Worm (Caenorhabditis elegans) whole organism, late embryonic: Measurements from ENCODE around the gene Y22D7AL.4.

Experiments used
- C08G9.2 ChIP-seq: sonication (generic microtip); optimal IDR thresholded peaks from 2 replicates; lab custom pipeline; 2016; ENCODE audit warnings: mild to moderate bottlenecking, missing genetic modification characterization, moderate library complexity, missing compliant biosample characterization
- C38D4.7 ChIP-seq: fragments of 200-800 bp; sonication (Bioruptor generic); optimal IDR thresholded peaks from 2 replicates; lab custom pipeline; 2018; ENCODE audit warnings: mild to moderate bottlenecking, missing genetic modification characterization, moderate library complexity, missing compliant biosample characterization
- F13H6.1 ChIP-seq: sonication (generic microtip); optimal IDR thresholded peaks from 2 replicates; lab custom pipeline; 2016; ENCODE audit warnings: missing genetic modification characterization, missing compliant biosample characterization
- K02D7.2 ChIP-seq: sonication (generic microtip); optimal IDR thresholded peaks from 2 replicates; lab custom pipeline; 2017; ENCODE audit warnings: mild to moderate bottlenecking, missing genetic modification characterization, missing compliant biosample characterization
- T23F11.4 ChIP-seq: fragments of 200-800 bp; sonication (Bioruptor generic); optimal IDR thresholded peaks from 2 replicates; lab custom pipeline; 2018; ENCODE audit warnings: mild to moderate bottlenecking, missing genetic modification characterization, missing compliant biosample characterization
- ahr-1 ChIP-seq: sonication (generic microtip); optimal IDR thresholded peaks from 2 replicates; lab custom pipeline; 2016; ENCODE audit warnings: missing genetic modification characterization, missing compliant biosample characterization
- ceh-14 ChIP-seq: sonication (generic microtip); optimal IDR thresholded peaks from 2 replicates; lab custom pipeline; 2016; ENCODE audit warnings: missing genotype, missing genetic modification characterization, missing compliant biosample characterization
- ceh-18 ChIP-seq: sonication (generic microtip); optimal IDR thresholded peaks from 2 replicates; lab custom pipeline; 2016; ENCODE audit warnings: missing genetic modification characterization, missing compliant biosample characterization
- ceh-19 ChIP-seq: fragments of 200-800 bp; sonication (Bioruptor generic); optimal IDR thresholded peaks from 2 replicates; lab custom pipeline; 2018; ENCODE audit warnings: mild to moderate bottlenecking, missing genetic modification characterization, missing compliant biosample characterization
- ceh-22 ChIP-seq: sonication (generic microtip); optimal IDR thresholded peaks from 2 replicates; lab custom pipeline; 2017; ENCODE audit warnings: missing biosample characterization, missing genetic modification characterization
- ceh-24 ChIP-seq: sonication (generic microtip); optimal IDR thresholded peaks from 2 replicates; lab custom pipeline; 2016; ENCODE audit warnings: mild to moderate bottlenecking, missing genetic modification characterization, missing compliant biosample characterization
- ceh-31 ChIP-seq: sonication (generic microtip); optimal IDR thresholded peaks from 2 replicates; lab custom pipeline; 2016; ENCODE audit warnings: missing genetic modification characterization, missing compliant biosample characterization
- ceh-45 ChIP-seq: fragments of 200-800 bp; sonication (Bioruptor generic); IDR thresholded peaks from 2 replicates; pipeline ENCODE4 v1.3.6; 2022; ENCODE audit warnings: missing genetic modification reagents, missing genetic modification characterization, missing compliant biosample characterization
- ceh-6 ChIP-seq: fragments of 200-800 bp; sonication (Bioruptor generic); optimal IDR thresholded peaks from 2 replicates; lab custom pipeline; 2018; ENCODE audit warnings: mild to moderate bottlenecking, missing genetic modification characterization, missing compliant biosample characterization
- ceh-9 ChIP-seq: sonication (generic microtip); optimal IDR thresholded peaks from 2 replicates; lab custom pipeline; 2016; ENCODE audit warnings: mild to moderate bottlenecking, missing genetic modification characterization, inconsistent platforms, missing compliant biosample characterization
- dmd-4 ChIP-seq: sonication (generic microtip); optimal IDR thresholded peaks from 2 replicates; lab custom pipeline; 2016; ENCODE audit warnings: borderline replicate concordance, missing genetic modification characterization, missing compliant biosample characterization
- ets-4 ChIP-seq: sonication (generic microtip); optimal IDR thresholded peaks from 2 replicates; lab custom pipeline; 2016; ENCODE audit warnings: missing genetic modification characterization, missing compliant biosample characterization
- eyg-1 ChIP-seq: sonication (generic microtip); optimal IDR thresholded peaks from 2 replicates; lab custom pipeline; 2016; ENCODE audit warnings: missing genotype, missing genetic modification characterization, missing compliant biosample characterization
- hlh-30 ChIP-seq: sonication (generic microtip); optimal IDR thresholded peaks from 2 replicates; lab custom pipeline; 2017; ENCODE audit warnings: antibody characterized with exemption, missing genetic modification characterization, missing compliant biosample characterization; ENCODE audit not compliant: insufficient read depth
- hlh-6 ChIP-seq: sonication (generic microtip); optimal IDR thresholded peaks from 2 replicates; lab custom pipeline; 2016; ENCODE audit warnings: missing genotype, missing genetic modification characterization, missing compliant biosample characterization
- hlh-8 ChIP-seq: sonication (generic microtip); optimal IDR thresholded peaks from 2 replicates; lab custom pipeline; 2016; ENCODE audit warnings: missing genotype, missing genetic modification characterization, missing compliant biosample characterization
- lim-6 ChIP-seq: sonication (generic microtip); optimal IDR thresholded peaks from 2 replicates; lab custom pipeline; 2016; ENCODE audit warnings: missing genetic modification characterization, missing compliant biosample characterization
- lin-11 ChIP-seq: fragments of 200-800 bp; sonication (Bioruptor generic); optimal IDR thresholded peaks from 2 replicates; lab custom pipeline; 2018; ENCODE audit warnings: mild to moderate bottlenecking, missing genetic modification characterization, missing compliant biosample characterization
- madf-2 ChIP-seq: sonication (generic microtip); optimal IDR thresholded peaks from 2 replicates; lab custom pipeline; 2017; ENCODE audit warnings: missing genetic modification characterization, missing compliant biosample characterization
- nfya-1 ChIP-seq: sonication (generic microtip); optimal IDR thresholded peaks from 2 replicates; lab custom pipeline; 2017; ENCODE audit warnings: missing genetic modification characterization, mild to moderate bottlenecking, missing compliant biosample characterization, antibody characterized with exemption, moderate library complexity
- nhr-11 ChIP-seq: fragments of 150-350 bp; optimal IDR thresholded peaks from 2 replicates; lab custom pipeline; 2014; ENCODE audit warnings: missing biosample characterization, missing genetic modification characterization
- nhr-232 ChIP-seq: sonication (generic microtip); optimal IDR thresholded peaks from 2 replicates; lab custom pipeline; 2016; ENCODE audit warnings: missing genetic modification characterization, missing compliant biosample characterization
- npax-4 ChIP-seq: sonication (generic microtip); optimal IDR thresholded peaks from 2 replicates; lab custom pipeline; 2016; ENCODE audit warnings: missing genetic modification characterization, missing compliant biosample characterization
- odd-2 ChIP-seq: sonication (generic microtip); optimal IDR thresholded peaks from 2 replicates; lab custom pipeline; 2017; ENCODE audit warnings: antibody characterized with exemption, mild to moderate bottlenecking, missing genetic modification characterization, missing compliant biosample characterization
- pag-3 ChIP-seq: sonication (generic microtip); optimal IDR thresholded peaks from 2 replicates; lab custom pipeline; 2016; ENCODE audit warnings: missing compliant biosample characterization, missing genetic modification characterization, borderline replicate concordance
- pat-9 ChIP-seq: fragments of 200-800 bp; sonication (Bioruptor generic); optimal IDR thresholded peaks from 2 replicates; lab custom pipeline; 2018; ENCODE audit warnings: mild to moderate bottlenecking, missing genetic modification characterization, moderate library complexity, missing compliant biosample characterization
- pax-1 ChIP-seq: fragments of 150-350 bp; optimal IDR thresholded peaks from 2 replicates; lab custom pipeline; 2014; ENCODE audit warnings: missing biosample characterization, missing genetic modification characterization
- pha-4 ChIP-seq: fragments of 150-350 bp; optimal IDR thresholded peaks from 2 replicates; lab custom pipeline; 2018; ENCODE audit warnings: missing biosample characterization, missing genetic modification reagents, missing genetic modification characterization
- ref-2 ChIP-seq: sonication (generic microtip); optimal IDR thresholded peaks from 2 replicates; lab custom pipeline; 2016; ENCODE audit warnings: missing genetic modification characterization, missing compliant biosample characterization
- rnt-1 ChIP-seq: sonication (generic microtip); optimal IDR thresholded peaks from 2 replicates; lab custom pipeline; 2016; ENCODE audit warnings: missing genetic modification characterization, missing compliant biosample characterization
- sdc-2 ChIP-seq: sonication (generic microtip); optimal IDR thresholded peaks from 2 replicates; lab custom pipeline; 2016; ENCODE audit warnings: missing genotype, missing genetic modification characterization, missing compliant biosample characterization
- sox-2 ChIP-seq: fragments of 200-800 bp; sonication (Bioruptor generic); IDR thresholded peaks from 2 replicates; pipeline ENCODE4 v1.3.6; 2022; ENCODE audit warnings: missing genetic modification reagents, missing genetic modification characterization, missing compliant biosample characterization
- sox-4 ChIP-seq: sonication (generic microtip); optimal IDR thresholded peaks from 2 replicates; lab custom pipeline; 2017; ENCODE audit warnings: mild to moderate bottlenecking, missing genetic modification characterization, inconsistent platforms, missing compliant biosample characterization
- tbx-2 ChIP-seq: sonication (generic microtip); optimal IDR thresholded peaks from 2 replicates; lab custom pipeline; 2016; ENCODE audit warnings: missing genetic modification characterization, missing compliant biosample characterization
- tbx-7 ChIP-seq: sonication (generic microtip); optimal IDR thresholded peaks from 2 replicates; lab custom pipeline; 2016; ENCODE audit warnings: missing genotype, missing genetic modification characterization, missing compliant biosample characterization
- ttx-3 ChIP-seq: sonication (generic microtip); optimal IDR thresholded peaks from 2 replicates; lab custom pipeline; 2016; ENCODE audit warnings: missing genetic modification reagents, missing genetic modification characterization, missing compliant biosample characterization
- unc-42 ChIP-seq: sonication (generic microtip); optimal IDR thresholded peaks from 2 replicates; lab custom pipeline; 2016; ENCODE audit warnings: missing genotype, missing genetic modification characterization, missing compliant biosample characterization
- unc-55 ChIP-seq: sonication (generic microtip); optimal IDR thresholded peaks from 2 replicates; lab custom pipeline; 2017; ENCODE audit warnings: missing biosample characterization, missing genetic modification reagents, missing genetic modification characterization
- ztf-16 ChIP-seq: sonication (generic microtip); optimal IDR thresholded peaks from 2 replicates; lab custom pipeline; 2017; ENCODE audit warnings: missing genetic modification characterization, missing compliant biosample characterization

Gene Y22D7AL.4

DNA sequence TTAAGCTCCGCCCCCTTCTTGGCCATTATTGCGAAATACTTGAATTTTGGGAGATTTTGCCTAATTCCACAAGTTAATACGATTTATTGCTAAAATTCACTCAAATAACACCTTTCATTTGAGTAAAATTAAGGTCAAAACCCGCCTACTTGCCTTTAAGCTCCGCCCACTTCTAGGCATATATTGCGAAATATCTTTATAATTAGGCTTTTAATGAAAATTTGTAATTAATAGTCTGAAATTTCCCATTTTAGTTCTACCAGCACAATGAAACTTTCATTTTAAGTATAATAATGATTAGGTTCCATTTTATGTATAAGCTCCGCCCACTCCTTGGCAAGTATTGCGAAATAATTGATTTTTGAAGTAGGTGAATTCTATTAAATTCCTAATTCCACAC is 48.3 kb downstream of the Y22D7AL.4 start:
- TF ChIP-seq T23F11.4 (no peak), F13H6.1 (tag; lab: Kevin White, UChicago) (no peak), hlh-8 (tag; lab: Kevin White, UChicago) (no peak), sdc-2 (tag; lab: Kevin White, UChicago) (no peak), C38D4.7 (GFP tag; lab: Kevin White, UChicago) (no peak), nfya-1 (no peak), pat-9 (tag; lab: Kevin White, UChicago) (no peak), ceh-19 (GFP tag; lab: Kevin White, UChicago) (no peak), ceh-45 (no peak), sox-4 (no peak), hlh-30 (tag; lab: Kevin White, UChicago) (no peak), lim-6 (tag; lab: Kevin White, UChicago) (no peak), hlh-6 (tag; lab: Kevin White, UChicago) (no peak), ttx-3 (tag; lab: Kevin White, UChicago) (no peak), eyg-1 (tag; lab: Kevin White, UChicago) (no peak)

DNA sequence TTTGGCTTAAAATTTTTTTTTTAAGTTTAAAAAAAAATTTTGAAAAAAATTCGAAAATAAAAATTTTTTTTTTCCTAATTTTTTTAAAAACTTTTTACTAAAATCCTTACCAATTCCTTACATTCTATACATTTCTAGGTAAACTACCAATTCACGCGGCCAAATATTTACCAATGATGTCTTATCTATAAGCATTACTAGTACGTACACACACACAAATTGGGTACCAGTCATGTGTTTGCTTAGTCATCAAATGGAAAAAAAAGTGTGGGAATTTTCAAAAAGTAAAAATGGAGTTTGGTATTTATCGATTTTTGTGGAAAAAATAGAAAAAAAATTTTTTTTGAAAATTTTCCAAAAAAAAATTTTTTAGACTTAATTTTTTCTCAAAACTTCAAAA is 50.2 kb downstream of the Y22D7AL.4 start, which contains the start of gene Y22D7AR.6:
Y22D7AR.6 (minus strand) TSS at position 134 of the 400 bp plus-strand sequence.
- TF ChIP-seq pax-1 (tag; lab: Kevin White, UChicago) (no peak), ceh-9 (no peak), ttx-3 (tag; lab: Kevin White, UChicago) (no peak), pat-9 (tag; lab: Kevin White, UChicago) (no peak), nfya-1 (no peak), unc-55 (GFP tag; lab: Kevin White, UChicago) (no peak), hlh-30 (tag; lab: Kevin White, UChicago) (no peak), F13H6.1 (tag; lab: Kevin White, UChicago) (no peak)

DNA sequence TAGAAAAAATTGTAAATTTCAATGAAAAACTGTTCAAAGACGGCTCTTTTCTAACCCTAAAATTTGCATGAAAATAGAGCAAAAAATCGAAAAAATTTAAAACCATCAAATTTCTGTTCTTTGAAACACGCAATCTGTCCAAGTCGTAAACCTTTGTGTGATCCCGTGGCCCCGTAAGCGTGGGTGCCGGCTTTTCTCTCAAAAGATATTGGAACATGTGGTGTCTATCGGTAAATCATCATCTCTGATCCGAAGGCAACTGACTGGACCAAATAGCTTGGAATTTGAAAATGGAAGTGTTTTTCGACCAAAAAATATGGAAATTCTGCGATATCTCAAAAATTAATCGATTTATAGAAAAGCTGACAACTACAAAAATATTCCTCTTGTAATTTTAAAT is 52.2 kb downstream of the Y22D7AL.4 start:
- TF ChIP-seq ceh-18 (tag; lab: Kevin White, UChicago): peak; percentile 34
- TF ChIP-seq C08G9.2 (tag; lab: Kevin White, UChicago): no peak

DNA sequence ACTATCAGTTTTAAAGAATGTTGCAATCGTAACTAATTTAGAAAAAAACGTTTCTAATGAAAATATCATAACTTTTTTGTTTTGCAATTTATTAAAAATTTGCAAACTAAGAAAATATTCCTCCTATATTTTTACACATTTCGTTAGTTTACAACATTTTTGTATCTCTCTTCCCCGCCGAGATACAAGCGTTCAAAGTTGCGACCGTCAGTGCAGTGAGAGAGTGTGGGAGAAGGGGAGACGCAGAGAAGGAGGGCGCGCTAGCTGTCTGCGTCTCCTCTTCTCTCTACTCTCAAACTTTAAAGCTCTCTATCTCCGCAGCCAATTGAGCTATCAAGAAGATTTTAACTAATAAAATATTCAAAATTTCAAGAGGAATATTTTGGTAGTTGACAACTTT is 54.0 kb downstream of the Y22D7AL.4 start:
- TF ChIP-seq ceh-24 (no peak), K02D7.2 (no peak), ceh-18 (tag; lab: Kevin White, UChicago) (no peak), ceh-19 (GFP tag; lab: Kevin White, UChicago) (no peak), lin-11 (no peak), pha-4 (tag; lab: Kevin White, UChicago) (no peak), unc-42 (no peak), hlh-8 (tag; lab: Kevin White, UChicago) (no peak), pat-9 (tag; lab: Kevin White, UChicago) (no peak), nhr-232 (tag; lab: Kevin White, UChicago) (no peak), ceh-22 (tag; lab: Kevin White, UChicago) (no peak), pag-3 (tag; lab: Kevin White, UChicago) (no peak), lim-6 (tag; lab: Kevin White, UChicago) (no peak), npax-4 (no peak), ahr-1 (no peak), sox-2 (GFP tag; lab: Robert Waterston, UW) (no peak), ceh-6 (GFP tag; lab: Kevin White, UChicago) (no peak), C08G9.2 (tag; lab: Kevin White, UChicago) (no peak)

DNA sequence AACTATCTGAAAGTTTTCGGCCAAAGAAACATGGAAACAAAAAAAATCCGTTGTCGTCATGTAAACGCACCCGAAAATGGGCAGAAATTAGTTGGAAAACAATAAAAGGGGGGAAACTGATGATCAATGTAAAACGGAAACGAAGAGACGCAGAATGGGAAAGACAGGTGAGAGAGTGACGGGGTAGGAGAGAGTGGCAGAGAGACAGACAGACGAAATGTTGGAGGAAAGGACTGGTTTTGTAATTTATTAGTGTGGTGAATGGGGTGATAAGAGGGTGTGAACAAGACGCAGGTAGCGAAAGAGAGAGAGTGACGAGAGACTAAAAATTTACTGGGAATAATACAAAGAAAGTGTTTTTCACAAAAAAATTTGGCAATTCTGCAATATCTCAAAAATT is 54.6 kb downstream of the Y22D7AL.4 start:
- TF ChIP-seq pag-3 (tag; lab: Kevin White, UChicago): no peak
- peak; percentile 27 for TF ChIP-seq rnt-1 (tag; lab: Kevin White, UChicago)
- no peak for TF ChIP-seq sox-2 (GFP tag; lab: Robert Waterston, UW)
- no peak for TF ChIP-seq tbx-7 (tag; lab: Kevin White, UChicago)
- TF ChIP-seq ref-2 (tag; lab: Kevin White, UChicago): no peak
- no peak for TF ChIP-seq madf-2 (tag; lab: Kevin White, UChicago)
- no peak for TF ChIP-seq nhr-11 (tag; lab: Kevin White, UChicago)
- TF ChIP-seq odd-2: no peak
- peak; percentile 15 for TF ChIP-seq C08G9.2 (tag; lab: Kevin White, UChicago)
- TF ChIP-seq tbx-2 (tag; lab: Kevin White, UChicago): peak; percentile 44
- no peak for TF ChIP-seq ztf-16 (tag; lab: Kevin White, UChicago)
- TF ChIP-seq dmd-4: no peak
- no peak for TF ChIP-seq hlh-30 (tag; lab: Kevin White, UChicago)
- TF ChIP-seq nfya-1: peak; percentile 35
- no peak for TF ChIP-seq ceh-14 (tag; lab: Kevin White, UChicago)
- no peak for TF ChIP-seq C38D4.7 (GFP tag; lab: Kevin White, UChicago)
- peak; percentile 91 for TF ChIP-seq unc-55 (GFP tag; lab: Kevin White, UChicago)
- TF ChIP-seq sdc-2 (tag; lab: Kevin White, UChicago): no peak
- peak; percentile 55 for TF ChIP-seq ets-4 (tag; lab: Kevin White, UChicago)
- peak; percentile 46 for TF ChIP-seq ceh-31
